Fruit fly (Drosophila melanogaster) whole organism, embryonic: ENCODE measurements around the gene CG32259.

ENCODE experiments used
- Abd-B ChIP-seq: fragments of 200-800 bp; sonication (Bioruptor generic); optimal IDR thresholded peaks from 2 replicates; lab custom pipeline; 2018; ENCODE audit warnings: missing biosample characterization, mild to moderate bottlenecking, missing genetic modification characterization, moderate library complexity
- Adf1 ChIP-seq: fragments of 200-800 bp; sonication (Bioruptor generic); IDR thresholded peaks from 2 replicates; pipeline ENCODE4 v1.3.6; 2022; ENCODE audit warnings: missing biosample characterization, missing genetic modification characterization
- Aef1 ChIP-seq: fragments of 200-800 bp; sonication (Bioruptor generic); IDR thresholded peaks from 3 replicates; pipeline ENCODE4 v1.3.6; 2022; ENCODE audit warnings: missing biosample characterization, missing genetic modification characterization
- CG10543 ChIP-seq: fragments of 200-800 bp; sonication (Bioruptor generic); optimal IDR thresholded peaks from 3 replicates; lab custom pipeline; 2017; ENCODE audit warnings: missing biosample characterization, mild to moderate bottlenecking, missing genetic modification characterization, moderate library complexity
- CG13424 ChIP-seq: fragments of 200-800 bp; sonication (Bioruptor generic); optimal IDR thresholded peaks from 2 replicates; lab custom pipeline; 2019; ENCODE audit warnings: missing biosample characterization, mild to moderate bottlenecking, missing genetic modification characterization, moderate library complexity
- CG17186 ChIP-seq: fragments of 200-800 bp; sonication (Bioruptor generic); optimal IDR thresholded peaks from 3 replicates; lab custom pipeline; 2017; ENCODE audit warnings: missing biosample characterization, missing genetic modification reagents, missing genetic modification characterization
- CG3163 ChIP-seq: fragments of 200-800 bp; sonication (Bioruptor generic); optimal IDR thresholded peaks from 3 replicates; lab custom pipeline; 2016; ENCODE audit warnings: missing biosample characterization, missing genetic modification characterization
- CG34376 ChIP-seq: fragments of 200-800 bp; sonication (Bioruptor generic); optimal IDR thresholded peaks from 2 replicates; lab custom pipeline; 2018; ENCODE audit warnings: missing biosample characterization, mild to moderate bottlenecking, missing genetic modification characterization
- CG4730 ChIP-seq: fragments of 200-800 bp; sonication (Bioruptor generic); IDR thresholded peaks from 2 replicates; pipeline ENCODE4 v1.3.6; 2022; ENCODE audit warnings: missing biosample characterization, missing genetic modification characterization
- CG6175 ChIP-seq: fragments of 200-800 bp; sonication (Bioruptor generic); IDR thresholded peaks from 3 replicates; pipeline ENCODE4 v1.3.6; 2022; ENCODE audit warnings: missing biosample characterization, missing genetic modification characterization
- CG7271 ChIP-seq: fragments of 200-800 bp; sonication (Bioruptor generic); optimal IDR thresholded peaks from 2 replicates; lab custom pipeline; 2018; ENCODE audit warnings: missing biosample characterization, mild to moderate bottlenecking, missing genetic modification characterization, moderate library complexity
- CG8281 ChIP-seq: fragments of 200-800 bp; sonication (Bioruptor generic); optimal IDR thresholded peaks from 2 replicates; lab custom pipeline; 2018; ENCODE audit warnings: missing biosample characterization, mild to moderate bottlenecking, missing genetic modification characterization, moderate library complexity
- CG8944 ChIP-seq: fragments of 200-800 bp; sonication (Bioruptor generic); optimal IDR thresholded peaks from 3 replicates; lab custom pipeline; 2016; ENCODE audit warnings: missing biosample characterization, missing genetic modification characterization
- CG9932 ChIP-seq: fragments of 200-800 bp; sonication (Bioruptor generic); IDR thresholded peaks from 2 replicates; pipeline ENCODE4 v1.3.6; 2022; ENCODE audit warnings: missing biosample characterization, missing genetic modification characterization
- Camta ChIP-seq: fragments of 200-800 bp; sonication (Bioruptor generic); optimal IDR thresholded peaks from 2 replicates; lab custom pipeline; 2016; ENCODE audit warnings: missing biosample characterization, missing genetic modification characterization
- D19B ChIP-seq: fragments of 200-800 bp; sonication (Bioruptor generic); optimal IDR thresholded peaks from 2 replicates; lab custom pipeline; 2017; ENCODE audit warnings: missing biosample characterization, mild to moderate bottlenecking, missing genetic modification characterization
- Dad ChIP-seq: fragments of 200-800 bp; sonication (Bioruptor generic); optimal IDR thresholded peaks from 3 replicates; lab custom pipeline; 2016; ENCODE audit warnings: missing biosample characterization, missing genetic modification characterization
- Dbx ChIP-seq: fragments of 200-800 bp; sonication (Bioruptor generic); IDR thresholded peaks from 3 replicates; pipeline ENCODE4 v1.3.6; 2022; ENCODE audit warnings: missing biosample characterization, missing genetic modification characterization
- Deaf1 ChIP-seq: fragments of 200-800 bp; optimal IDR thresholded peaks from 3 replicates; lab custom pipeline; 2019; ENCODE audit warnings: missing biosample characterization, mild to moderate bottlenecking, missing genetic modification characterization, moderate library complexity
- Drgx ChIP-seq: fragments of 200-800 bp; sonication (Bioruptor generic); IDR thresholded peaks from 2 replicates; pipeline ENCODE4 v1.3.6; 2022; ENCODE audit warnings: missing biosample characterization, missing genetic modification characterization
- Gsc ChIP-seq: fragments of 200-800 bp; sonication (Bioruptor generic); IDR thresholded peaks from 2 replicates; pipeline ENCODE4 v1.3.6; 2022; ENCODE audit warnings: missing biosample characterization, missing genetic modification characterization
- Kr ChIP-seq: fragments of 200-800 bp; sonication (Bioruptor generic); optimal IDR thresholded peaks from 2 replicates; lab custom pipeline; 2017; ENCODE audit warnings: missing biosample characterization, mild to moderate bottlenecking, missing genetic modification characterization
- Med ChIP-seq: fragments of 200-800 bp; sonication (Bioruptor generic); peaks from one replicate; lab custom pipeline; 2016; ENCODE audit warnings: missing biosample characterization, missing genetic modification characterization, mild to moderate bottlenecking, inconsistent platforms, moderate library complexity
- Meics ChIP-seq: fragments of 200-800 bp; sonication (Bioruptor generic); optimal IDR thresholded peaks from 2 replicates; lab custom pipeline; 2017; ENCODE audit warnings: missing biosample characterization, mild to moderate bottlenecking, missing genetic modification characterization
- NFAT ChIP-seq: fragments of 200-800 bp; sonication (Bioruptor generic); IDR thresholded peaks from 2 replicates; pipeline ENCODE4 v1.3.6; 2022; ENCODE audit warnings: missing biosample characterization, missing genetic modification characterization
- Rfx ChIP-seq: fragments of 200-800 bp; sonication (Bioruptor generic); IDR thresholded peaks from 2 replicates; pipeline ENCODE4 v1.3.6; 2022; ENCODE audit warnings: missing biosample characterization, missing genetic modification characterization
- TFAM ChIP-seq: fragments of 200-800 bp; sonication (Bioruptor generic); optimal IDR thresholded peaks from 2 replicates; lab custom pipeline; 2017; ENCODE audit warnings: missing biosample characterization, missing genetic modification characterization, inconsistent platforms
- Trl ChIP-seq, 3 experiments: fragments of >200 bp in 2 of 3; fragments of 200-800 bp in 1 of 3; sonication (Bioruptor generic) in 1 of 3; optimal IDR thresholded peaks; 2 replicates in 1 of 3; 3 replicates in 2 of 3; lab custom pipeline; 2016 to 2017; ENCODE audit warnings: missing biosample characterization in 1 of 3, missing genetic modification characterization in 1 of 3
- aop ChIP-seq: fragments of 200-800 bp; sonication (Bioruptor generic); IDR thresholded peaks from 2 replicates; pipeline ENCODE4 v1.3.6; 2022; ENCODE audit warnings: missing biosample characterization, missing genetic modification characterization
- bsh ChIP-seq, 2 experiments: fragments of 200-800 bp; sonication (Bioruptor generic); optimal IDR thresholded peaks; 2 replicates each; lab custom pipeline; 2017 to 2018; ENCODE audit warnings: mild to moderate bottlenecking in 2 of 2, missing biosample characterization in 2 of 2, missing genetic modification characterization in 2 of 2, moderate library complexity in 1 of 2
- cad ChIP-seq: fragments of >200 bp; optimal IDR thresholded peaks from 2 replicates; lab custom pipeline; 2017; ENCODE audit warnings: missing biosample characterization, missing genetic modification characterization
- ci ChIP-seq: fragments of 200-800 bp; sonication (Bioruptor generic); IDR thresholded peaks from 3 replicates; pipeline ENCODE4 v1.3.6; 2022; ENCODE audit warnings: missing biosample characterization, missing genetic modification characterization
- crol ChIP-seq: fragments of 200-800 bp; sonication (Bioruptor generic); IDR thresholded peaks from 2 replicates; pipeline ENCODE4 v1.3.6; 2022; ENCODE audit warnings: missing biosample characterization, missing genetic modification characterization
- cwo ChIP-seq: fragments of 200-800 bp; sonication (Bioruptor generic); optimal IDR thresholded peaks from 3 replicates; lab custom pipeline; 2017; ENCODE audit warnings: missing biosample characterization, missing genetic modification characterization, mild to moderate bottlenecking, moderate library complexity, missing genetic modification reagents
- fd96Cb ChIP-seq: fragments of 200-800 bp; sonication (Bioruptor generic); optimal IDR thresholded peaks from 2 replicates; lab custom pipeline; 2018; ENCODE audit warnings: missing biosample characterization, mild to moderate bottlenecking, missing genetic modification characterization, moderate library complexity
- fru ChIP-seq: fragments of >200 bp; optimal IDR thresholded peaks from 2 replicates; lab custom pipeline; 2017
- grn ChIP-seq: fragments of 200-800 bp; sonication (Bioruptor generic); optimal IDR thresholded peaks from 3 replicates; lab custom pipeline; 2017; ENCODE audit warnings: missing biosample characterization, missing genetic modification characterization
- her ChIP-seq: fragments of 200-800 bp; sonication (Bioruptor generic); optimal IDR thresholded peaks from 2 replicates; lab custom pipeline; 2016; ENCODE audit warnings: missing biosample characterization, missing genetic modification characterization
- insv ChIP-seq, 2 experiments: fragments of 200-800 bp; sonication (Bioruptor generic); optimal IDR thresholded peaks; 3 replicates each; lab custom pipeline; 2016 to 2018; ENCODE audit warnings: missing biosample characterization in 2 of 2, missing genetic modification characterization in 2 of 2
- sens ChIP-seq: fragments of 200-800 bp; sonication (Bioruptor generic); peaks from one replicate; lab custom pipeline; 2016; ENCODE audit warnings: missing biosample characterization, missing genetic modification characterization
- seq ChIP-seq: fragments of 200-800 bp; sonication (Bioruptor generic); IDR thresholded peaks from 2 replicates; pipeline ENCODE4 v1.3.6; 2022; ENCODE audit warnings: missing biosample characterization, missing genetic modification characterization
- slbo ChIP-seq: fragments of 200-800 bp; sonication (Bioruptor generic); IDR thresholded peaks from 2 replicates; pipeline ENCODE4 v1.3.6; 2022; ENCODE audit warnings: missing biosample characterization, missing genetic modification characterization
- sug ChIP-seq: fragments of 200-800 bp; optimal IDR thresholded peaks from 2 replicates; lab custom pipeline; 2019; ENCODE audit warnings: missing biosample characterization, mild to moderate bottlenecking, missing genetic modification characterization, moderate library complexity
- zen ChIP-seq: fragments of 200-800 bp; sonication (Bioruptor generic); optimal IDR thresholded peaks from 3 replicates; lab custom pipeline; 2018; ENCODE audit warnings: missing biosample characterization, mild to moderate bottlenecking, missing genetic modification characterization, moderate library complexity

The CG32259 gene

DNA sequence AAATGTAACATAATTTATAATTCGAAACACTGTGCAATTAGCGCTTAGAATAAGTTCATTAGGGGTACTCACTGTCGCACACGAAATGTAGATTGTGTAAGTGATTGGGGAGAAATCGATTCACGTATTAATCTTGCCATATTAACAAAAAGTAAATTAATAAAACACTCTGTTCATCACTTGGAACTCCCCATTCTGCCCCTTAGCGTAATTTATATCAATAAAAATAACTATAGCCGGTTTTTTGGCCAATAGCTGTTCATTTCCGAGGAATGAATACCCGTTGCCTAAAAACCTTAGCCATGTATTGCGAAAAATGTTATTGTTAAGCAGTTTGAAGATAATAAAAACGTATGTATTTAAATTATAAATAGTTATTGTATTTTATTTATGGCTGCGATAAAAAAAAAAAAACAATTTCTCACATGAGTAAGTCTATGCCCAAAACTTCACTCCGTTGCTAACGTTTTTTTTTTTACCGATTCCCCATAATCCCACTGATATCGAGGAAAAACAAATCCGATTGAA is 9.8 kb upstream of the CG32259 start, which contains the start of gene Ugt305A1 (continued):
- TF ChIP-seq CG6175 (GFP tag; lab: Robert Waterston, UW) (no peak), slbo (GFP tag; lab: Robert Waterston, UW) (0 out of 2 replicates have a peak, but pooled peaks have one; percentile 35)

DNA sequence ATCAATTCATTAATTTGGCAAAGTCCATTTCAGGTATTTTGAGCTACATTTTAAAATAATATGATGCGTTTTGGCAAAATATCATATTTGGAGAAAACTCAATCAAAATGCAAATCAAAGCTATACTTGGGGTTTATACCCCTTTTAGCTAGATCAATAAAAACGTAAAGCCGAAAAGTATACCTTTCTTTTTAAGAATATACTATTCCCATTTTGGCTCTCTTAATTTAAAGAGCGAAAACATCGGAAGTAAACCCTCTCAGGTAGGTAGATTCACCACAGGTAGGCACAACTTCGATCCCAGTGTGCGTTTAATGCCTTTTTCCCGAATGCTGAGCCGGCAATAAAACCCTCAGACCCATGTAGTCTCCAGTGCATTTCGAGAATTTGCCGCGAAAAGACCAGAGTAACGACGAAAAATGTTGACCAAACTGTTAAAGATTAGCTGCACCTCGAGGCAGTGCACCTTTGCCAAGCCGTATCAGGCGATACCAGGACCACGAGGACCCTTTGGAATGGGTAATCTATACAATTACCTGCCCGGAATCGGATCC is 7.2 kb upstream of the CG32259 start, which contains the start of gene dib:
TSS of gene dib (plus strand) at position 372 of the 554 bp plus-strand sequence.
- TF ChIP-seq cad (peak; percentile 94), aop (GFP tag; lab: Robert Waterston, UW) (peak; percentile 62; the same call in 1 of the 2 replicates), sens (GFP tag; lab: Kevin White, UChicago) (peak; percentile 57), Trl (optimal IDR thresholded peaks at IDR 0.05; lab: Kevin White, UChicago) (peak; percentile 46 to 57), Trl (GFP tag; optimal IDR thresholded peaks at IDR 0.05; lab: Kevin White, UChicago) (no peak), CG4730 (GFP tag; lab: Robert Waterston, UW) (no peak), bsh (GFP tag; optimal IDR thresholded peaks at IDR 0.05; lab: Kevin White, UChicago) (no peak), CG3163 (GFP tag; lab: Kevin White, UChicago) (peak; percentile 96), Kr (peak; percentile 46), zen (tag; lab: Kevin White, UChicago) (peak; percentile 67)

DNA sequence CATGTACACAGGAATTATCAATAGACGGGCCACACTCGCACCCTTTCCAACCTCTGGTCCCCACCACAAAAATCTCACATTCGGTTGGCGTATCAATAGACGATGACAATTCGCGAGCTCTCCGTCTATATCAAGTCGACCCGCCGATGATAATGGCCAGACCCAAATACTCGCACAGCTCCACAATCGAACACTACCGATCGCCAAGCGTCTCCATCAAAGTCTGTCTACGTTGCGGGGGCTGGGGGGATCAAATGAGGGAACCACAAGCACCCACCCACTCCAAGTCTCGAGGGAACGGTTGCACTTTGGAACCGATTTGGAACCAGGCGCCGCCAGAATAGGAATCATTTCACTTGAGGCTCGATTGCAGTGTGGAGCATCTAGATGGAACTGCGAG is 801 bp upstream of the CG32259 start:
- TF ChIP-seq Deaf1 (tag; lab: Kevin White, UChicago) (peak; percentile 58), grn (GFP tag; lab: Kevin White, UChicago) (peak; percentile 33), NFAT (GFP tag; lab: Robert Waterston, UW) (0 out of 2 replicates have a peak, but pooled peaks have one; percentile 20), CG34376 (GFP tag; lab: Kevin White, UChicago) (peak; percentile 70), sug (tag; lab: Kevin White, UChicago) (peak; percentile 33), Dad (no peak), fru (lab: Kevin White, UChicago) (no peak), CG8944 (no peak), crol (GFP tag; lab: Robert Waterston, UW) (peak; percentile 73), ci (GFP tag; lab: Robert Waterston, UW) (0 out of 3 replicates have a peak, but pooled peaks have one; percentile 17), Med (peak; percentile 63), Drgx (GFP tag; lab: Robert Waterston, UW) (peak; percentile 35; the same call in 1 of the 2 replicates), CG7271 (no peak), CG10543 (GFP tag; lab: Kevin White, UChicago) (peak; percentile 24)

DNA sequence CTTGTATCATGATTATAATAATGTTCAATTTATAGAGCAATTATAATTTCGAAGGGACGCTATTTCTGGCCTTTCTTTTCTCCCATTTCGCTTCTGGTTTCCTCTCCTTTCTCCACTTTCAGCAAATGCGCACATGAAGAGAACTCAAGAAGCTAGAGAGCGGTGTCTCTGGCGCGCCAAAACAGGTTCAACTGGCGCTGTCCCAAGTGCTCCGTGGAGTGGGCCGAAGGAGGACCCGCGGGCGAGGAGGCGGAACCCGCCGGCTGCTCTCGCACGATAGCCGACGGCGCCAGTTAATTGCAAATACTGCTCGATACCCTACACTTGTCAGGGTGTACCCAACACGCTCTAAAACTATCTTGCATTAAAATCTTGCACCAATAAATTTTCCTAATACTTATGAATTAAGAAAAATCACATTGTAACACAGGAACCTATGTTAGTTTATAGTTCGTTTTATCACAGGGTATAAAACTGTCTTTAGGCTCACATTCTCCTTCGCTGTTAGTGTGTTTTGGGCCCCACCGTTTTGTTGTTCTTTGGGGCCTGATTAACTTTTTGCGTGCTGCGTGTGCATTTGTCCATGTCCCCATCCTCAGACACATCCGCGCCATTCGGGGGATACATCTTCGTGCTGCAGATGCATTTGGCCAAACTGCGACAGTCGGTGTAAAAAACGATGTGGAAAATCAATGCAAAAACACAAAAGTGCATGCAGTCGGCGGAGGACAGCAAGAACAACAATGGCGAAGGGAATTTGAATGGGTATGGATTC is 1.2 kb downstream of the CG32259 start:
- TF ChIP-seq Rfx (GFP tag; lab: Robert Waterston, UW), result peak; percentile 96
- peak; percentile 79 for TF ChIP-seq cwo (GFP tag; lab: Kevin White, UChicago)
- peak; percentile 74 for TF ChIP-seq Adf1
- no peak for TF ChIP-seq CG17186 (GFP tag; lab: Kevin White, UChicago)
- peak; percentile 66 for TF ChIP-seq Camta (GFP tag; lab: Kevin White, UChicago)
- peak; percentile 95 for TF ChIP-seq Aef1 (GFP tag; lab: Robert Waterston, UW)
- TF ChIP-seq CG8281, result peak; percentile 62
- TF ChIP-seq her, result peak; percentile 88
- TF ChIP-seq Dbx (GFP tag; lab: Robert Waterston, UW), result peak; percentile 94
- peak; percentile 85 for TF ChIP-seq Meics
- peak; percentile 89 for TF ChIP-seq Abd-B
- peak; percentile 98 for TF ChIP-seq D19B
- peak; percentile 82 for TF ChIP-seq fd96Cb
- peak; percentile 90 for TF ChIP-seq CG13424
- peak; percentile 75 for TF ChIP-seq Gsc (GFP tag; lab: Robert Waterston, UW)
- no peak for TF ChIP-seq insv (GFP tag; optimal IDR thresholded peaks at IDR 0.05; lab: Kevin White, UChicago)
- peak; percentile 90 for TF ChIP-seq seq (GFP tag; lab: Robert Waterston, UW)
- peak; percentile 93 for TF ChIP-seq CG9932 (GFP tag; lab: Robert Waterston, UW)
- TF ChIP-seq TFAM (GFP tag; lab: Kevin White, UChicago), result no peak
